Fruit fly (Drosophila melanogaster) whole organism, embryonic: ENCODE results near the gene CG17198.
A peak's percentile ranks its signal among the peaks of the same experiment; 100 is the strongest.

ENCODE experiments used
- CG10209 ChIP-seq: fragments of 200-800 bp; sonication (Bioruptor generic); optimal IDR thresholded peaks from 3 replicates; lab custom pipeline; 2017; ENCODE audit warnings: missing biosample characterization, mild to moderate bottlenecking, missing genetic modification characterization, missing genetic modification reagents
- CG1024 ChIP-seq: fragments of 200-800 bp; sonication (Bioruptor generic); IDR thresholded peaks from 2 replicates; pipeline ENCODE4 v1.3.6; 2022; ENCODE audit warnings: missing biosample characterization, missing genetic modification characterization
- CG10274 ChIP-seq: fragments of 200-800 bp; sonication (Bioruptor generic); optimal IDR thresholded peaks from 3 replicates; lab custom pipeline; 2017; ENCODE audit warnings: missing biosample characterization, mild to moderate bottlenecking, missing genetic modification characterization
- CG10565 ChIP-seq: fragments of 200-800 bp; sonication (Bioruptor generic); optimal IDR thresholded peaks from 3 replicates; lab custom pipeline; 2016; ENCODE audit warnings: missing biosample characterization, mild to moderate bottlenecking, missing genetic modification characterization
- CG10959 ChIP-seq: fragments of 200-800 bp; sonication (Bioruptor generic); IDR thresholded peaks from 2 replicates; pipeline ENCODE4 v1.3.6; 2022; ENCODE audit warnings: missing biosample characterization, missing genetic modification characterization
- CG11247 ChIP-seq: fragments of 200-800 bp; sonication (Bioruptor generic); IDR thresholded peaks from 2 replicates; pipeline ENCODE4 v1.3.6; 2022; ENCODE audit warnings: missing biosample characterization, missing genetic modification characterization
- CG12071 ChIP-seq: fragments of 200-800 bp; sonication (Bioruptor generic); optimal IDR thresholded peaks from 3 replicates; lab custom pipeline; 2018; ENCODE audit warnings: missing biosample characterization, mild to moderate bottlenecking, missing genetic modification characterization
- CG12155 ChIP-seq: fragments of 200-800 bp; sonication (Bioruptor generic); optimal IDR thresholded peaks from 3 replicates; lab custom pipeline; 2016; ENCODE audit warnings: missing biosample characterization, missing genetic modification characterization
- CG13624 ChIP-seq: fragments of 200-800 bp; sonication (Bioruptor generic); optimal IDR thresholded peaks from 2 replicates; lab custom pipeline; 2016; ENCODE audit warnings: missing biosample characterization, missing genetic modification characterization
- CG1529 ChIP-seq: fragments of 200-800 bp; sonication (Bioruptor generic); optimal IDR thresholded peaks from 3 replicates; lab custom pipeline; 2018; ENCODE audit warnings: missing biosample characterization, missing genetic modification characterization
- CG15514 ChIP-seq: fragments of 200-800 bp; sonication (Bioruptor generic); optimal IDR thresholded peaks from 3 replicates; lab custom pipeline; 2017; ENCODE audit warnings: missing biosample characterization, missing genetic modification characterization, mild to moderate bottlenecking, moderate library complexity, missing genetic modification reagents
- CG15696 ChIP-seq: fragments of 200-800 bp; sonication (Bioruptor generic); optimal IDR thresholded peaks from 2 replicates; lab custom pipeline; 2019; ENCODE audit warnings: missing biosample characterization, mild to moderate bottlenecking, missing genetic modification characterization, moderate library complexity
- CG17568 ChIP-seq: fragments of 200-800 bp; sonication (Bioruptor generic); optimal IDR thresholded peaks from 2 replicates; lab custom pipeline; 2018; ENCODE audit warnings: missing biosample characterization, mild to moderate bottlenecking, missing genetic modification characterization, moderate library complexity
- CG18764 ChIP-seq: fragments of 200-800 bp; sonication (Bioruptor generic); optimal IDR thresholded peaks from 3 replicates; lab custom pipeline; 2016; ENCODE audit warnings: missing biosample characterization, missing genetic modification characterization
- CG2129 ChIP-seq: fragments of 200-800 bp; sonication (Bioruptor generic); IDR thresholded peaks from 2 replicates; pipeline ENCODE4 v1.3.6; 2022; ENCODE audit warnings: missing biosample characterization, missing genetic modification characterization; ENCODE audit not compliant: partially characterized antibody
- CG2678 ChIP-seq: fragments of 200-800 bp; sonication (Bioruptor generic); optimal IDR thresholded peaks from 3 replicates; lab custom pipeline; 2019; ENCODE audit warnings: missing biosample characterization, mild to moderate bottlenecking, missing genetic modification characterization, moderate library complexity
- CG2889 ChIP-seq: fragments of 200-800 bp; sonication (Bioruptor generic); IDR thresholded peaks from 3 replicates; pipeline ENCODE4 v1.3.6; 2022; ENCODE audit warnings: missing biosample characterization, missing genetic modification characterization
- CG4854 ChIP-seq: fragments of 200-800 bp; sonication (Bioruptor generic); optimal IDR thresholded peaks from 2 replicates; lab custom pipeline; 2016; ENCODE audit warnings: missing biosample characterization, missing genetic modification characterization, inconsistent platforms
- CG8359 ChIP-seq: fragments of 200-800 bp; sonication (Bioruptor generic); optimal IDR thresholded peaks from 2 replicates; lab custom pipeline; 2017; ENCODE audit warnings: missing biosample characterization, mild to moderate bottlenecking, missing genetic modification characterization, borderline replicate concordance
- CG9727 ChIP-seq: fragments of 200-800 bp; sonication (Bioruptor generic); optimal IDR thresholded peaks from 3 replicates; lab custom pipeline; 2017; ENCODE audit warnings: missing biosample characterization, mild to moderate bottlenecking, missing genetic modification characterization
- Ets97D ChIP-seq: fragments of 200-800 bp; sonication (Bioruptor generic); optimal IDR thresholded peaks from 3 replicates; lab custom pipeline; 2016; ENCODE audit warnings: missing biosample characterization, missing genetic modification characterization
- GATAe ChIP-seq: fragments of 200-800 bp; sonication (Bioruptor generic); conservative IDR thresholded peaks from 2 replicates; pipeline ENCODE4 v1.3.6; 2022; ENCODE audit warnings: missing biosample characterization, missing genetic modification characterization
- H2.0 ChIP-seq: fragments of 200-800 bp; sonication (Bioruptor generic); IDR thresholded peaks from 2 replicates; pipeline ENCODE4 v1.3.6; 2022; ENCODE audit warnings: missing biosample characterization, missing genetic modification characterization
- Hey ChIP-seq: fragments of 200-800 bp; sonication (Bioruptor generic); optimal IDR thresholded peaks from 3 replicates; lab custom pipeline; 2018; ENCODE audit warnings: missing biosample characterization, mild to moderate bottlenecking, missing genetic modification characterization
- Hr39 ChIP-seq: fragments of >200 bp; optimal IDR thresholded peaks from 2 replicates; lab custom pipeline; 2017
- MBD-R2 ChIP-seq: fragments of 200-800 bp; sonication (Bioruptor generic); IDR thresholded peaks from 2 replicates; pipeline ENCODE4 v1.3.6; 2022; ENCODE audit warnings: missing biosample characterization, missing genetic modification characterization
- Max ChIP-seq: fragments of 200-800 bp; sonication (Bioruptor generic); optimal IDR thresholded peaks from 2 replicates; lab custom pipeline; 2016; ENCODE audit warnings: missing biosample characterization, mild to moderate bottlenecking, missing genetic modification characterization
- Mes4 ChIP-seq: fragments of 200-800 bp; sonication (Bioruptor generic); optimal IDR thresholded peaks from 2 replicates; lab custom pipeline; 2016; ENCODE audit warnings: missing biosample characterization, missing genetic modification characterization
- Oaz ChIP-seq: fragments of 200-800 bp; sonication (Bioruptor generic); IDR thresholded peaks from 2 replicates; pipeline ENCODE4 v1.3.6; 2022; ENCODE audit warnings: missing biosample characterization, missing genetic modification characterization
- Poxn ChIP-seq: fragments of 200-800 bp; sonication (Bioruptor generic); IDR thresholded peaks from 2 replicates; pipeline ENCODE4 v1.3.6; 2022; ENCODE audit warnings: missing biosample characterization, missing genetic modification characterization
- Six4 ChIP-seq: fragments of 200-800 bp; sonication (Bioruptor generic); optimal IDR thresholded peaks from 2 replicates; lab custom pipeline; 2016; ENCODE audit warnings: missing biosample characterization, missing genetic modification characterization
- Ssrp ChIP-seq: fragments of 200-800 bp; sonication (Bioruptor generic); optimal IDR thresholded peaks from 2 replicates; lab custom pipeline; 2018; ENCODE audit warnings: missing biosample characterization, mild to moderate bottlenecking, missing genetic modification characterization, moderate library complexity
- al ChIP-seq: fragments of 200-800 bp; sonication (Bioruptor generic); IDR thresholded peaks from 2 replicates; pipeline ENCODE4 v1.3.6; 2022; ENCODE audit warnings: missing biosample characterization, missing genetic modification characterization
- ap ChIP-seq: fragments of 200-800 bp; sonication (Bioruptor generic); IDR thresholded peaks from 2 replicates; pipeline ENCODE4 v1.3.6; 2022; ENCODE audit warnings: missing biosample characterization, missing genetic modification characterization
- ara ChIP-seq: fragments of 200-800 bp; sonication (Bioruptor generic); IDR thresholded peaks from 2 replicates; pipeline ENCODE4 v1.3.6; 2022; ENCODE audit warnings: missing biosample characterization, missing genetic modification characterization
- bcd ChIP-seq: fragments of 200-800 bp; sonication (Bioruptor generic); optimal IDR thresholded peaks from 2 replicates; lab custom pipeline; 2017; ENCODE audit warnings: missing biosample characterization, mild to moderate bottlenecking, missing genetic modification characterization
- crc ChIP-seq: fragments of 200-800 bp; sonication (Bioruptor generic); optimal IDR thresholded peaks from 2 replicates; lab custom pipeline; 2016; ENCODE audit warnings: missing biosample characterization, missing genetic modification characterization
- emc ChIP-seq: fragments of 200-800 bp; sonication (Bioruptor generic); optimal IDR thresholded peaks from 2 replicates; lab custom pipeline; 2016; ENCODE audit warnings: missing biosample characterization, missing genetic modification characterization
- exex ChIP-seq: fragments of 200-800 bp; sonication (Bioruptor generic); optimal IDR thresholded peaks from 4 replicates; lab custom pipeline; 2018; ENCODE audit warnings: missing biosample characterization, mild to moderate bottlenecking, missing genetic modification characterization, moderate library complexity
- ftz-f1 ChIP-seq: fragments of 200-800 bp; sonication (Bioruptor generic); optimal IDR thresholded peaks from 2 replicates; lab custom pipeline; 2016; ENCODE audit warnings: missing biosample characterization, missing genetic modification characterization
- grn ChIP-seq: fragments of 200-800 bp; sonication (Bioruptor generic); optimal IDR thresholded peaks from 3 replicates; lab custom pipeline; 2017; ENCODE audit warnings: missing biosample characterization, missing genetic modification characterization
- hkb ChIP-seq, 2 experiments: fragments of 200-800 bp in 1 of 2; fragments of >200 bp in 1 of 2; sonication (Bioruptor generic) in 1 of 2; IDR thresholded peaks in 1 of 2; optimal IDR thresholded peaks in 1 of 2; 2 replicates each; pipeline versions ENCODE4 v1.3.6 to Lab custom; 2017 to 2022; ENCODE audit warnings: missing biosample characterization in 1 of 2, missing genetic modification characterization in 1 of 2
- pan ChIP-seq, 4 experiments: fragments of >200 bp in 3 of 4; fragments of 200-800 bp in 1 of 4; sonication (Bioruptor generic) in 1 of 4; optimal IDR thresholded peaks in 3 of 4; IDR thresholded peaks in 1 of 4; 2 replicates each; pipeline versions ENCODE4 v1.3.6 to Lab custom; 2017 to 2022; ENCODE audit warnings: missing biosample characterization in 2 of 4, missing genetic modification characterization in 2 of 4, mixed read lengths in 1 of 4
- pb ChIP-seq: fragments of 200-800 bp; sonication (Bioruptor generic); optimal IDR thresholded peaks from 3 replicates; lab custom pipeline; 2016; ENCODE audit warnings: missing biosample characterization, missing genetic modification characterization
- pnt ChIP-seq: fragments of 200-800 bp; sonication (Bioruptor generic); optimal IDR thresholded peaks from 3 replicates; lab custom pipeline; 2016; ENCODE audit warnings: missing biosample characterization, missing genetic modification characterization
- sob ChIP-seq: fragments of 200-800 bp; sonication (Bioruptor generic); IDR thresholded peaks from 2 replicates; pipeline ENCODE4 v1.3.6; 2022; ENCODE audit warnings: missing biosample characterization, missing genetic modification characterization
- ssp ChIP-seq: fragments of 200-800 bp; sonication (Bioruptor generic); IDR thresholded peaks from 2 replicates; pipeline ENCODE4 v1.3.6; 2022; ENCODE audit warnings: missing biosample characterization, missing genetic modification characterization
- tup ChIP-seq: fragments of 200-800 bp; sonication (Bioruptor generic); optimal IDR thresholded peaks from 2 replicates; lab custom pipeline; 2016; ENCODE audit warnings: missing biosample characterization, mild to moderate bottlenecking, missing genetic modification characterization, moderate library complexity
- yki ChIP-seq: fragments of >200 bp; optimal IDR thresholded peaks from 3 replicates; lab custom pipeline; 2018
- z ChIP-seq: fragments of 200-800 bp; sonication (Bioruptor generic); IDR thresholded peaks from 3 replicates; pipeline ENCODE4 v1.3.6; 2022; ENCODE audit warnings: missing biosample characterization, missing genetic modification characterization

CG17198 gene

dm6 chr3R:25737735-25738371, 37.3 kb downstream of the CG17198 start (continued):
- TF ChIP-seq CG15696 (tag; lab: Kevin White, UChicago) = peak; percentile 55
- peak; percentile 84 for TF ChIP-seq CG10959
- peak; percentile 94 for TF ChIP-seq Ssrp (tag; lab: Kevin White, UChicago)
- TF ChIP-seq CG1024 (GFP tag; lab: Robert Waterston, UW) = peak; percentile 93
- TF ChIP-seq tup (GFP tag; lab: Kevin White, UChicago) = peak; percentile 69
- TF ChIP-seq CG2889 (GFP tag; lab: Robert Waterston, UW) = peak; percentile 88
- peak; percentile 91 for TF ChIP-seq pb
- no peak for TF ChIP-seq Hey (tag; lab: Kevin White, UChicago)
- TF ChIP-seq CG11247 = peak; percentile 83
- peak; percentile 44; the same call in 1 of the 2 replicates for TF ChIP-seq MBD-R2
- TF ChIP-seq Max (GFP tag; lab: Kevin White, UChicago) = peak; percentile 86
- no peak for TF ChIP-seq hkb (optimal IDR thresholded peaks at IDR 0.05; lab: Kevin White, UChicago)
- peak; percentile 92 for TF ChIP-seq hkb (GFP tag; IDR thresholded peaks at IDR 0.05; lab: Robert Waterston, UW)
- peak; percentile 91 for TF ChIP-seq CG13624 (GFP tag; lab: Kevin White, UChicago)
- peak; percentile 97 for TF ChIP-seq pnt (GFP tag; lab: Kevin White, UChicago)
- peak; percentile 61 for TF ChIP-seq Poxn (GFP tag; lab: Robert Waterston, UW)
- TF ChIP-seq CG10209 (GFP tag; lab: Kevin White, UChicago) = peak; percentile 89
- no peak for TF ChIP-seq GATAe
- peak; percentile 85 for TF ChIP-seq ap
- TF ChIP-seq ara (GFP tag; lab: Robert Waterston, UW) = peak; percentile 95
- TF ChIP-seq Hr39 (lab: Kevin White, UChicago) = no peak
- peak; percentile 59 for TF ChIP-seq CG15514 (GFP tag; lab: Kevin White, UChicago)
- peak; percentile 92 for TF ChIP-seq CG18764 (GFP tag; lab: Kevin White, UChicago)
- TF ChIP-seq CG9727 = peak; percentile 80
- peak; percentile 25 for TF ChIP-seq exex
- TF ChIP-seq CG12071 (GFP tag; lab: Kevin White, UChicago) = peak; percentile 90
- no peak for TF ChIP-seq pan (optimal IDR thresholded peaks at IDR 0.05; lab: Kevin White, UChicago)
- peak in 1 of 2 experiments; percentile 83 for TF ChIP-seq pan (GFP tag; optimal IDR thresholded peaks at IDR 0.05 in 1 of 2, IDR thresholded peaks at IDR 0.05 in 1 of 2)
- peak; percentile 85 for TF ChIP-seq CG12155 (GFP tag; lab: Kevin White, UChicago)
- TF ChIP-seq CG17568 (GFP tag; lab: Kevin White, UChicago) = peak; percentile 77
- TF ChIP-seq H2.0 (GFP tag; lab: Robert Waterston, UW) = peak; percentile 87
- TF ChIP-seq emc (GFP tag; lab: Kevin White, UChicago) = peak; percentile 83
- peak; percentile 59 for TF ChIP-seq CG10274 (GFP tag; lab: Kevin White, UChicago)
- TF ChIP-seq sob = peak; percentile 91
- TF ChIP-seq CG10565 (GFP tag; lab: Kevin White, UChicago) = peak; percentile 78
- peak; percentile 74 for TF ChIP-seq al (GFP tag; lab: Robert Waterston, UW)
- peak; percentile 95 for TF ChIP-seq CG2678 (tag; lab: Kevin White, UChicago)
- TF ChIP-seq ssp = peak; percentile 86
- peak; percentile 29 for TF ChIP-seq ftz-f1 (GFP tag; lab: Kevin White, UChicago)
- no peak for TF ChIP-seq yki (lab: Kevin White, UChicago)
- TF ChIP-seq crc (GFP tag; lab: Kevin White, UChicago) = peak; percentile 90
- no peak for TF ChIP-seq CG2129 (GFP tag; lab: Robert Waterston, UW)
- TF ChIP-seq CG1529 (GFP tag; lab: Kevin White, UChicago) = peak; percentile 95
- TF ChIP-seq grn (GFP tag; lab: Kevin White, UChicago) = peak; percentile 33
- peak; percentile 93 for TF ChIP-seq Six4 (GFP tag; lab: Kevin White, UChicago)
- TF ChIP-seq CG4854 (GFP tag; lab: Kevin White, UChicago) = peak; percentile 89
- TF ChIP-seq Ets97D (GFP tag; lab: Kevin White, UChicago) = peak; percentile 81
- 0 out of 2 replicates have a peak, but pooled peaks have one; percentile 36 for TF ChIP-seq Oaz (GFP tag; lab: Robert Waterston, UW)
- peak; percentile 90 for TF ChIP-seq CG8359 (GFP tag; lab: Kevin White, UChicago)
- peak; percentile 60; the same call in 1 of the 3 replicates for TF ChIP-seq z (GFP tag; lab: Robert Waterston, UW)
- peak; percentile 94 for TF ChIP-seq Mes4 (GFP tag; lab: Kevin White, UChicago)
- peak; percentile 93 for TF ChIP-seq bcd (GFP tag; lab: Kevin White, UChicago)
